Fruit fly (Drosophila melanogaster): Measurements from ENCODE around the gene eIF4G2.
A peak's percentile ranks its signal among the peaks of the same experiment; 100 is the strongest.

The eIF4G2 gene

dm6 chr3R:23783961-23784360, 35.1 kb downstream of the eIF4G2 start:
- TF ChIP-seq CG6276 (GFP tag; optimal IDR thresholded peaks at IDR 0.05) (peak; percentile 84), spab (GFP tag; optimal IDR thresholded peaks at IDR 0.05) (peak; percentile 85), eg (GFP tag; IDR thresholded peaks at IDR 0.05) (peak; percentile 76), CG4318 (GFP tag; optimal IDR thresholded peaks at IDR 0.05) (peak; percentile 86), CG31627 (GFP tag; optimal IDR thresholded peaks at IDR 0.05) (peak; percentile 77), Blimp-1 (GFP tag; optimal IDR thresholded peaks at IDR 0.05) (peak; percentile 1), CG11762 (GFP tag; optimal IDR thresholded peaks at IDR 0.05; ENCODE audit: insufficient read depth) (peak; percentile 80), OdsH (GFP tag; optimal IDR thresholded peaks at IDR 0.05) (peak; percentile 90), lz (GFP tag; optimal IDR thresholded peaks at IDR 0.05) (peak; percentile 77), Smox (GFP tag; optimal IDR thresholded peaks at IDR 0.05) (peak; percentile 75), Sox15 (GFP tag; optimal IDR thresholded peaks at IDR 0.05) (peak; percentile 73), CG32006 (GFP tag; optimal IDR thresholded peaks at IDR 0.05) (peak; percentile 94), CG10631 (GFP tag; optimal IDR thresholded peaks at IDR 0.05) (peak; percentile 90), CG3919 (GFP tag; optimal IDR thresholded peaks at IDR 0.05) (peak; percentile 88), Sox14 (GFP tag; optimal IDR thresholded peaks at IDR 0.05) (peak; percentile 89), CG6163 (GFP tag; IDR thresholded peaks at IDR 0.05) (peak; percentile 80), CG7368 (GFP tag; optimal IDR thresholded peaks at IDR 0.05) (peak; percentile 78), esn (GFP tag; optimal IDR thresholded peaks at IDR 0.05) (peak; percentile 84), CG34406 (GFP tag; optimal IDR thresholded peaks at IDR 0.05) (peak; percentile 84), achi (GFP tag; optimal IDR thresholded peaks at IDR 0.05) (peak; percentile 87), CG9139 (GFP tag; optimal IDR thresholded peaks at IDR 0.05) (peak; percentile 74), Hr39 (GFP tag; optimal IDR thresholded peaks at IDR 0.05) (peak; percentile 78), Sox102F (GFP tag; optimal IDR thresholded peaks at IDR 0.05) (peak; percentile 78), topi (GFP tag; optimal IDR thresholded peaks at IDR 0.05) (peak; percentile 86), salr (GFP tag; optimal IDR thresholded peaks at IDR 0.05) (peak; percentile 67 to 84), CG10669 (GFP tag; optimal IDR thresholded peaks at IDR 0.05) (peak; percentile 86), CG6854 (GFP tag; optimal IDR thresholded peaks at IDR 0.05) (no peak), Hr38 (GFP tag; optimal IDR thresholded peaks at IDR 0.05) (no peak), CG6792 (GFP tag; optimal IDR thresholded peaks at IDR 0.05) (peak; percentile 77), net (GFP tag; optimal IDR thresholded peaks at IDR 0.05) (peak; percentile 84), CG11902 (GFP tag; optimal IDR thresholded peaks at IDR 0.05) (peak; percentile 66), CG15336 (GFP tag; IDR thresholded peaks at IDR 0.05) (peak; percentile 89), dac (GFP tag; optimal IDR thresholded peaks at IDR 0.05) (peak; percentile 82), Eip93F (GFP tag; optimal IDR thresholded peaks at IDR 0.05) (no peak), CG1621 (tag; optimal IDR thresholded peaks at IDR 0.05) (peak; percentile 85), Gug (GFP tag; IDR thresholded peaks at IDR 0.05) (peak; percentile 69), fkh (GFP tag; optimal IDR thresholded peaks at IDR 0.05) (no peak), vri (GFP tag; optimal IDR thresholded peaks at IDR 0.05) (peak; percentile 11), CG6808 (GFP tag; optimal IDR thresholded peaks at IDR 0.05) (peak; percentile 87), Eip75B (GFP tag; optimal IDR thresholded peaks at IDR 0.05) (peak; percentile 90), CG8632 (GFP tag; optimal IDR thresholded peaks at IDR 0.05) (peak; percentile 86), ss (GFP tag; optimal IDR thresholded peaks at IDR 0.05) (peak; percentile 86 to 87), fd59A (GFP tag; optimal IDR thresholded peaks at IDR 0.05) (peak; percentile 86), CG11294 (GFP tag; IDR thresholded peaks at IDR 0.05) (peak; percentile 65), CG8119 (GFP tag; IDR thresholded peaks at IDR 0.05) (peak; percentile 90), pdm3 (GFP tag; optimal IDR thresholded peaks at IDR 0.05) (peak; percentile 91), CG3032 (tag; optimal IDR thresholded peaks at IDR 0.05) (peak; percentile 89), Eip78C (GFP tag) (peak; percentile 97), svp (GFP tag) (peak; percentile 88), Lpt (GFP tag; optimal IDR thresholded peaks at IDR 0.05) (peak; percentile 83), Met (GFP tag; optimal IDR thresholded peaks at IDR 0.05) (peak; percentile 85), Ets96B (tag; optimal IDR thresholded peaks at IDR 0.05) (peak; percentile 90)

Data from whole organism, prepupa.